Fruit fly (Drosophila melanogaster): ENCODE results near the gene UQCR-14L.

DNA sequence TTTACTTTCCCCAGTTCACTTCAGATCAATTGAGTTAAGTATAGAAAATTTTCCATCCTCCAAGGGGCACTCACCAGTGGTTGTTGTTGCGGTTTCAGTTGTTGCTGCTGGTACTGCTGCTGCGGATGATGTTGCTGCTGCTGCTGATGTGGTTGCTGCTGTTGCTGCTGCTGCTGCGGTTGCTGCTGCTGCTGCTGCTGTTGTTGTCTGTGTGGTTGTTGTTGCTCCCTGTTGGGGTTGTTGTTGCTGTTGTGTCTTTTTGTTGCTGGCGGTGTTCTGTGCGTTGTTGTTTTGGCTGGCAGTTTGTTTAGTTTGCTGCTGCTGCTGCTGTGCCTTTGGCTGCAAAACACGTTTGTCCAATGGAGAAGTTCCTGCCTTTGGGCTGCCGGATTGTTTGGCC lies 31.6 kb downstream of the UQCR-14L start:
- no peak for TF ChIP-seq cnc (optimal IDR thresholded peaks at IDR 0.05)
- no peak for TF ChIP-seq kay (GFP tag; ENCODE audit: borderline replicate concordance)
- no peak for TF ChIP-seq Crg-1 (GFP tag; optimal IDR thresholded peaks at IDR 0.05)
- no peak for TF ChIP-seq CG11617 (GFP tag; optimal IDR thresholded peaks at IDR 0.05)
- no peak for TF ChIP-seq pad (GFP tag; optimal IDR thresholded peaks at IDR 0.05)
- TF ChIP-seq Mnt (GFP tag; optimal IDR thresholded peaks at IDR 0.05): no peak
- no peak for TF ChIP-seq Clk (GFP tag; optimal IDR thresholded peaks at IDR 0.05)
- no peak for TF ChIP-seq toe (GFP tag; optimal IDR thresholded peaks at IDR 0.05)
- no peak for TF ChIP-seq CG14711 (tag; optimal IDR thresholded peaks at IDR 0.05)
- TF ChIP-seq bab1 (GFP tag; optimal IDR thresholded peaks at IDR 0.05): no peak
- no peak for TF ChIP-seq CG1620 (GFP tag; optimal IDR thresholded peaks at IDR 0.05)
